Fruit fly (Drosophila melanogaster) whole organism, adult: ENCODE data around the gene CG11842.

Source experiments
- Clk ChIP-seq: fragments of 200-800 bp; sonication (Bioruptor generic); optimal IDR thresholded peaks from 2 replicates; lab custom pipeline; 2017; ENCODE audit warnings: missing biosample characterization, missing genetic modification characterization
- Crg-1 ChIP-seq: fragments of 200-800 bp; sonication (Bioruptor generic); optimal IDR thresholded peaks from 2 replicates; lab custom pipeline; 2016; ENCODE audit warnings: missing biosample characterization, missing genetic modification characterization
- Mnt ChIP-seq: fragments of 200-800 bp; sonication (Bioruptor generic); optimal IDR thresholded peaks from 2 replicates; lab custom pipeline; 2016; ENCODE audit warnings: missing biosample characterization, mild to moderate bottlenecking, missing genetic modification characterization
- bab1 ChIP-seq: fragments of 200-800 bp; sonication (Bioruptor generic); optimal IDR thresholded peaks from 3 replicates; lab custom pipeline; 2019; ENCODE audit warnings: missing biosample characterization, mild to moderate bottlenecking, missing genetic modification characterization, moderate library complexity
- tj ChIP-seq: fragments of 200-800 bp; sonication (Bioruptor generic); optimal IDR thresholded peaks from 3 replicates; lab custom pipeline; 2017; ENCODE audit warnings: missing biosample characterization, mild to moderate bottlenecking, missing genetic modification characterization, moderate library complexity

- TF ChIP-seq Clk (no peak), tj (GFP tag; lab: Kevin White, UChicago) (no peak), Crg-1 (GFP tag; lab: Kevin White, UChicago) (peak; percentile 65), Mnt (GFP tag; lab: Kevin White, UChicago) (peak; percentile 57), bab1 (GFP tag; lab: Kevin White, UChicago) (no peak)
Measured at dm6 chr3R:29062717-29063206, 10.3 kb downstream of the CG11842 start, which contains the start of the genes Cul5 and Bicra.
